Fruit fly (Drosophila melanogaster) S2 (cell line): ENCODE data around the gene CG7523.

Experiments
- CG8478 ChIP-seq: fragments of >200 bp; optimal IDR thresholded peaks from 2 replicates; lab custom pipeline; 2018
- CTCF ChIP-seq, 2 experiments: fragments of >200 bp; optimal IDR thresholded peaks; 2 replicates each; lab custom pipeline; 2018

CG7523 gene

DNA sequence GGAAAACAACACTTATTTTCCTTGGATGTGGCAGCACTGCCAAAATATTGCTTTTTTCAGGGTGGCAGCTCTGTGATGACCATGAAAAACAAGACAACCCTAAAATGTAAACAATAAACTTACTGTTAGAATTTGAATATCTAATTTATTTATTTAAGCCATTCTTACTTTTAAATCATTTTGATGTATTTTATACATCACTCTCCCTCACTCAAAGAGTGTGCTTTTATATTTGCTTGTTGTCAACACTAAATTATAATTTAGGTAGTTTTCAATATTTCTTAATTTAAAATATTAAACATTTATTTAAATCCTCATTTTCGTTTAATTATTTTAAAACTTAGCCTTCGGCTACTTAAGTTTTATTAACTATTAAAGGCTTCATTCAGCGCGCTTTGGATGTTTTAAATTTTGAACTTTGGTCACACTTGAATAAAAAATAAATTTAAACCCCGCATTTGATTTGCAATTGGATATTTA, at the start of gene CG7523, which contains the start of gene Mps1:
TSS of gene CG7523 (minus strand) at position 39 of the 480 bp plus-strand sequence.
TSS of gene Mps1 (plus strand) at position 415 of the 480 bp plus-strand sequence.
- TF ChIP-seq CG8478, result no peak
- peak in 1 of 2 experiments; percentile 26 for TF ChIP-seq CTCF (optimal IDR thresholded peaks at IDR 0.05; lab: Kevin White, UChicago)

DNA sequence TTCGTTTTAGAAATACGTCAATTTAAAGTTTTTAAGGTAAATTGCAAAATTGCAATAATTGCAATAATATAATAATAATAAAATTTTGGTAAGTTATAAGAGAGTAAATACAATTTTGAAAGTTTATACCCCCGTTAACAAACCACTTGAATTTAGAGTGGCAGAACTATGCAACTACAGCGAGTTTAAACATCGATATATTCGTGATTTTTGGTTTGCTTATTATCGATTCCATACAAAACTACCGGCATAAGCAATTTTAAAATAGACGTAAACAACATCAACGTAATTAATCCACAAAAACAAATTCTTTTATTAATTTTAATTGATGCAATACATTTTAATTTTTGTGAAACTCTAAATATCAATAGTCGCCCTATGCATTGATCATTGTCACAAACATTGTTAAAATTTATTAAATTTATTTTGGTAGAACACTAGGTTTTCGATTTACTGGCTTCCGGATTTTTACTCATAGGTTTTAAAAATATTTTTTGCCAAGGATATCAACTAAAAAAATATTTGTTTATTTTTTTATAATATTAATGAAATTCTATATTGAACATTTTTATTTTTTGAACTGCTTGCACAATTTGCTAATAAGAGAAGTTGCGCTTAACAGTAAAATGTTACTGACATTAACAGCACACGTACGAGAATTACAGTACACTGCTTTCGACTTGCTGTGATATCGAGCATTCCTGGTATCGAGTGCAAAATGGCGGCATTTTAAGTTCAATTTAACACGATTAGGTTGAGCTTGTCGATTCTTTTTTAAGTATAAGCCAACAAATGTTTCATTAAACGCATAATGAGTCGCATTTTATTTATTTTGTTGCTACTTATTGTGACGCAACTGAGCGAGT, 48.3 kb upstream of the CG7523 start, which contains the start of gene Pxt:
TSS of gene Pxt (plus strand) at position 695 of the 866 bp plus-strand sequence.
- no peak for TF ChIP-seq CG8478
- TF ChIP-seq CTCF (optimal IDR thresholded peaks at IDR 0.05; lab: Kevin White, UChicago), result peak in 1 of 2 experiments; percentile 30

DNA sequence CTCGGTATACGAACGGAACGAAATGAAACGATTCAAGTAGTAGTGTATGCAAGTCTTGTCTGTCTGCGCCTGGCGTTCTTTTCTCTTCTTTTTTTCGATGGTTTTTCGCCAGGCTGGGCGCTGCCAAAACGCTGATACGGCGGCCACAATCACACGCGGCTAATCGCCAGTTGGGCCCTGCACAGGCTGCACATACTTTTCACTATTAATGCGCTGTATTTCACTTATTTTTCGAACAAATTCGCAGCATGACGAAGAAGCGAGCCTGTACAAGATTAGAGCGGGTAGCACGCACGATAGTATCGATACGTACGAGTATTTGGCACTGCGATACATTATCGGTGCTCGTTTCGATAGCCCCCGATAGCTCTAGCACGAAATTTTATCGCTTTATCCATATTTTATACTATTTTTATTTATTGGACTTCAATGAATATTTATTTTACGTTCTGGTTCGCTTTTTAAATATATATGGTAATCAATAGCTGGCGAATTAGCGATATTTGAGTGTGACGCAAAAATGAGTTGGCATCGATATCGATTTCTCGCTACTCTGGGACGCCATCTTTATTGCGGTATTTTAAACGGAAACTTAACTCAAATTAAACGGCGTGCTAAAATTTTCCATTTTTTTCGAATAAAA, 47.5 kb upstream of the CG7523 start, which contains the start of gene osa:
TSS of gene osa (minus strand) at position 300 of the 643 bp plus-strand sequence.
- TF ChIP-seq CG8478 (no peak), CTCF (optimal IDR thresholded peaks at IDR 0.05; lab: Kevin White, UChicago) (peak in 1 of 2 experiments; percentile 13)

DNA sequence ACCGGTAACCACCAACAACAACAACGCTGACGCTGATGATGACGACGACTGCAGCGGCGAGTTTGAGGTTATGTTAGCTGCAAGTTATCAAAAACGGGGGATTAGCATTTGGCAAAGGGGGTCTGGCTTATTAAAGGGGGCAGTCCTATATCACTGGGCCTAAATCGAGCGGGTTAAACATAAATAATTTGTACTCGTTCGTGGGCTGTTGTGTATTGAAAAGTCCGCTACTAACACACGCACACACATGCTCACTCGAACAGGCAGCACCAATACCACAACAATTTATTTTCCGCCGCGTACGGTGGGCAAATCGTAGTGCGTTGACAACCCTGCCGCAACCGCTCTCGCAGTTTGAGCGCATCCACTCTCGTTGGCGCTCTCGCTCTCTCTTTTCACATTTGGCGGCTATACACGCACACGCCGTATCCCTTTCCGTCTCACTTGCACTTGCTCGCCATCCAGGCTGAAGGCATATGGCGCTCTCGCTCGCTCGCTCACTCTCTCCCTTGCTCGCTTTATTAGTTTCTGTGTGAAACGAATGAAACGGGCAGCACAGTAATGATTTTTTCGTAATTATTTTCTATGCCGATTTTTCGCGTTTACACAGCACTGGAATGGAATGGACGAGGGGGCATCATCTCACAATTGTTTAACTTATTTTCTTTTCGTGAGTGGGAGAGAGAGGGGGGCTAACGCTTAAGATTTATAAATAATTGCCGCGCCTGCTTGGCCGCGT, 46.3 kb upstream of the CG7523 start:
- peak; percentile 24 to 41 for TF ChIP-seq CTCF (optimal IDR thresholded peaks at IDR 0.05; lab: Kevin White, UChicago)
- no peak for TF ChIP-seq CG8478

DNA sequence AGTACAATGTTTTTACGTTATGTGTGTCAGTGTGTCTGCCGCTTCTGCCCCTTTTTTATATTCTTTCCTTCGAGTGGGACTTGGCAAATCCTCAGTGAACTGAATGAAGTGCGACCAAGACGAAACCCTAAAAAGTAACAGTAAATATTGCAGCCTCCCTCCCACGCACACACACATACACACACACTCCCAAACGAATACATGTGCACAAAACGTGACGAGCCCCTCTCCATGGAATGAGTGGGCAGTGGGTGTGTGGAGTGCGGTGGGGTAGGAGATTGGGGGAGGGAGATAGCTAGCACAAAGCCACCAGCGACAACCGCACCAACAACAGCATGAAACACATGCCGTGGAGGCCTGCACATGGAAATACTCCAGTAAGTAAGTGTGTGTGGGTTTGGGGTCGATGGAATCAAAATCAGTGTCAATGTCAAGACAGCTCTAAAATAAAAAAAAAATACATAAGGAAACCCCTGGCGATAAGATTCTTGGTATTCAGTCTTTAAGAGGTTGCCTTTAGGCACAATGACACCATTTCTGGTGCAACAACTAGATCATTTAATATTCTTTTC, 44.2 kb upstream of the CG7523 start:
- no peak for TF ChIP-seq CG8478
- no peak for TF ChIP-seq CTCF (optimal IDR thresholded peaks at IDR 0.05; lab: Kevin White, UChicago)

DNA sequence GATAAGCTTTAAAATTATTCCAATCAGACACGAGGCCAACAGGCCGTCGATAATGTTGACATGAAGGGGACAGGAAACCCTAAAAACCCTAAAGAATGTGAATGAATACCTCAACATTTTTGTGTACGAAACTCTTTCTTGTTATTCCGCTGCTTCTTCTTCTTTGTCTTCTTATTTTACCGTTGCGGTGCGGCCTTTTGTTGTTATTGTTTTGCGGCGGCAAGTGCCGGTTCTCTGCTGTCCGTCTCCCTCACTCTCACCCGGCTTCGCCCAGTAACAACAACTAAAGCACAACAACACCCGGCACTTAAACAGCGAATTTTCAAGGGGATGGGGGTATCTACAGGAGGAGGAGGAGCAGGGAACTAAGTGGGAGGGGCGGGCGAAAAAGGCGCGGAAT, 43.7 kb upstream of the CG7523 start:
- no peak for TF ChIP-seq CG8478
- TF ChIP-seq CTCF (optimal IDR thresholded peaks at IDR 0.05; lab: Kevin White, UChicago), result no peak

DNA sequence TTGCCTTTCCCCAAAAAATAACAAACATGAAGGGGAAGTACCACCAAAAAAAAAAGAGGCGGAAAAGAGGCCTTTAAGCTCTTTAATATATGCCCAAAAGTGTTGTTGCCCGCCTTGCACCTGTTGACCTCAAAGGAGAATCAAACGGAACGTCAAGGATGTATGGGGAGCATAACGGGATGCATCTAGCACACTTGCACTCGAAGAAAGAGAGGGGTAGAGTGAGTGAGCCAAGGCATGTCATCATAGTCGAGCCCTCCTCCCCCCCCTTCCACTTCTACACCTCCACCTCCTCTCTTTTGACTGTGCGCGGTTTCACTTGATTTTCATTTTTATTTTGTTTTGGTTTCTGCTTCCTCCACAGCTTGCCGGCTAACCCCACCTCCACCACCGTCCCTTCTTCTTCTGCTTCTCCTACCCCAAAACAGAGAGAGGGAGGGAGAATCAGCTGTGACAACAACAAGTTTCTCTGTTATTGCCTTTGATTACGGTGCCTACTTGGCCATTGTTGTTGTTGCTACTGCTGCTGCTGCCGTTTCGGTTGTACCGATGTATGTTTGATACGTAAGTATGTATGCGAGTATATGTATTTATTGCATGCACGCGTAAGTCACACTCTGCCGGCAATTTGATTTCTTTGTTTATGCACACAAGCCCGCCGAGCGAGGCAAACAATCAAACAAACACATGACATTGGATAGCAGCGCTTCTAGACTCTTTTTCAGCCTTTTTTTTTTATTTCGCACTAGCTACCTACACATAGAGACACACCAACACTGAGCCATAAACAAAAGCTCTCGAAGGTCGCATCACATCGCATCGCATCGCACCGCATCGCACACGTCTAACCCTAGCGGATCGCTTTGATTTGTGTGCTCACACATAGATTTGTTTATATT, 42.2 kb upstream of the CG7523 start:
- TF ChIP-seq CG8478, result no peak
- TF ChIP-seq CTCF (optimal IDR thresholded peaks at IDR 0.05; lab: Kevin White, UChicago), result no peak

DNA sequence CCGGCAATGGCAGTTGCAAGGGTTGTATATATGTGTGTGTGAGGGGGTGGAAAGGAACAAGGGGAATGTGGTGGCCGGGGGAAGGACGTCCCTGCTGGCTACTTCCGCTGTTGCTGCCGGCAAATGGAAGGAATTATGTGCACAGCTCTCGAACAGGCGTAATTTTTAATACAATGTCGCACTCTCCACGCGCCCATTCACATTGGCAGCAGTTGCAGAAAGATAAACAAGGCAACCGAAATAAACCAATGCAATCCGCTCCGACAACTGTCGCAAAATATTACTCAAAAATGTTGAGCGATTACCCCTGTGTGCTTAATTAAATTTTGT, 40.9 kb upstream of the CG7523 start:
- TF ChIP-seq CTCF (optimal IDR thresholded peaks at IDR 0.05; lab: Kevin White, UChicago) (no peak), CG8478 (no peak)

DNA sequence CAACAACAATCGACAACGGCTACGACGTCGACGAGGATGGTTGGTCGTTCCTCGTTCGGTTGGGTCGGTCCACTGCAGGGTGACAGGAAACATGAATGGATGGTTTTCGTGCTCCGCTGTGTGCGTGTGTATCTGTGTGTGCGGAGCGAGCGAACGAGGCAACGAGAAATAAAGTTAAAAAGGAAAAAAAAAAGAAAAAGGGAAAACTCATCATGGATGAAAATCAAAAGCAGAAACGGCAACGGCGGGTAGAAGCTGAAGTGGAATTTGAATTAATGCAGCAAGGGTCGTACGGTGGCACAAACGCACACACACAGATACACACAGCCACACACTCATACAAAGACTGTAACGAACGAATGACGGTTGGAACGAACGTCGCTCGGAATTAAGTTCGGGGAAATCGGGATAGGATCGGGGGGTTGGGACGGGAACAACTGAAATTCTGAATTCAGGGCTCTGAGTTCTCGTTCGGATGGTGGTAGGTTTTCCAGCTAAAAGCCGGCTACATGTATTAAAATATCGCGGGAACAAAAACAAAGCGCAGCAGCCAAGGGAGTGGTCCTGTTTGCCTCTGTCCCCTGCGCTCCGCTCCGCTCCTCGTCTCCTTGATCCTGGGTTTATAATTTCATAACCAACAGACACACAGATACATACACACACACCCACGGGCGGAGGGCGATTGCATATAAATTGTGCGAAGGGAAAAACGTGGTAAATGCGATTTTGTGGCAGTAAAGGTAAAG, 40.4 kb upstream of the CG7523 start:
- TF ChIP-seq CG8478, result no peak
- no peak for TF ChIP-seq CTCF (optimal IDR thresholded peaks at IDR 0.05; lab: Kevin White, UChicago)

DNA sequence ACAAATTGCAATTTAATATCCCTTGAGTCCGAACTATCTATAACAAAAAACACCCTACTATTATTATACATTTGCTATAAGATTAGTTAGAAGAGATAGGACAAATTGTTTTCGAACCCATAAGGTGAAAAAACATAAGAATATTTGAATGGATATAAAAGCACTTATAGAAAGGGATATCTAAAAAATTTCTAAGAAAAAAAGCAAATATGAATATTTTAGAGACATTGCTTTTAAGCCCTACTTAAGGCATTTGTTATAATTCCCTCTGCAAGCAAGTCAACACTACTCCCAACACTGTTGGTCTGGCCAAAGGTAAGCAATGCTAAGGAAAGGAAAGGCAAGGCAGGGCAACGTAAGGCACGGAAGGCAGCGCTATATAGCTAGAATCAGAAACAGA, 39.7 kb upstream of the CG7523 start:
- TF ChIP-seq CTCF (optimal IDR thresholded peaks at IDR 0.05; lab: Kevin White, UChicago) (no peak), CG8478 (no peak)

DNA sequence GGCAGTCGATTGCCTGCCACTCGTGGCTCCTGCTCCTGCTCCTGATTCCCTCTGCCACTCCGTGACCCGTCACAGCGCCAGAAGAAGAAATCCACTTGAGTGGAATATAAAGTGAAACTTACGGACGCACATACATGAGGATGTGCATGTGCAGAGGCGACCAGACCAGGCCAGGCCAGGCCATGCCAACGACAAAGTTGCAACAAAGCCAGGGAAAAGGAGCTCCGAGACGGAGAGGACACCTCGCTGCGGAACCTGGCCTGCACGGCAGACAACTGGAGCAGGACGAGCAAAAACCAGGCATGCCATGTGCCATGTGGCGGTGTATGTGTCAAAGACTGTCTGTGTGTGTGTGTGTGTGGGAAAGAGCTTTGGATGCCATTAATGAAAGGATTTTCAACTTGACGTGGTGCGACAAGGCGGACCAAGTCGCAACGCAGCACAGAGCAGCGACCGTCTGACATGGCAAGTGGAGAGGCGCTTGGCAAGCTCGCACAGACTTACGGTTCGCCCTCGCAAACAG, 39.0 kb upstream of the CG7523 start:
- TF ChIP-seq CG8478, result no peak
- TF ChIP-seq CTCF (optimal IDR thresholded peaks at IDR 0.05; lab: Kevin White, UChicago), result no peak

DNA sequence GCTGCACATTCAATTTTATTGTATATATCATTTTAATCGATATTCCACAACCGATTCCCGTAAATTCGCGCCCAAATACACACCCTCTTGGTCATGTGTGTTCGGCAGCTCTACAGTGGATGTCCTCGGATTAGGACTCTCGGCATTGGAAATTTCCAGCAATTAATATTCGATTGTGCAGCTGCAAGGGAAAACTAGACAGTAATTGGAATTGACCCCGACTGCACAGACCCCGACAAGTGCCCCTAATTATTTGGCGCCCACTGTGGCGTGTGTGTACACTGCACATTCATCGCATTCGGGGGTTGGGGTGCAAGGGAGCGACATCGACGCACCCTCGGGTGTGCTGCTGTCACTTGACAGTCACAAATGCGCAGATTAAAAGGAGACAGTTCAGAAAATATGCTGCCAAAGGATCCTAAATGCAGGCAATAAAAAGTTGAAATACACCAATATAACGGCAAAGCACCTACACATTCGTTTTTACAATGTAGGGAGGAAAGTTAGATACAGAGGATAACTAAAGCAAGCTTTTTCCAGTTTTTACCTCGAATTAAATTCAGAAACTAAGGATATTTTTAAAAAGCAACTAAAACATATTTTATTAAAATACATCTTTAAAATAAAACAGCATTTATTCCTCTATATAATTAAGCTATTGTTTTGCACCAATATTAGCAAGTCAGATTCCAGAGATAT, 38.2 kb upstream of the CG7523 start:
- TF ChIP-seq CTCF (optimal IDR thresholded peaks at IDR 0.05; lab: Kevin White, UChicago), result no peak
- TF ChIP-seq CG8478, result no peak

DNA sequence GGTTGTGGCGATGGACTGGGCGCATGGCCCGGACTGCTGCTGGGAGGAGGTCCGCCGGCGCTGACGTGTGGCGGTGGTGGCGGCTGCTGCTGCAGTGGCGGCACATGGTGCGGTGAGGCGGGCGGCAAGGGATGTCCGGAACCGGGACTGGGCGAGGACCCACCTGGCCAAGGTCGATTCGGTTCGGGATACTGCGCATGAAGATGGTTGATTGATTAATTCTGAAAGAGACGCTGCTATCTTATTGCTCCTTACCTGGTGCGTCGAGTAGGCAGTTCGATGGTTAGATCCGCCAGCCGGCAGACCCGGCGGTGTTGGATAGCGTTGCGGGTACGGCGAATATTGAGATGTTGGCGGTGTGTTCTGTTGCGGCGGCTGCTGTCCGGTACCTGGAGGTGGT, 37.1 kb upstream of the CG7523 start:
- TF ChIP-seq CTCF (optimal IDR thresholded peaks at IDR 0.05; lab: Kevin White, UChicago), result no peak
- TF ChIP-seq CG8478, result no peak
